Fruit fly (Drosophila melanogaster) whole organism, embryonic: ENCODE results near the gene Tbc1d22.

Source experiments
- ATbp ChIP-seq: fragments of 200-800 bp; sonication (Bioruptor generic); optimal IDR thresholded peaks from 2 replicates; lab custom pipeline; 2017; ENCODE audit warnings: missing biosample characterization, mild to moderate bottlenecking, missing genetic modification characterization, missing genetic modification reagents
- Antp ChIP-seq: fragments of 200-800 bp; sonication (Bioruptor generic); optimal IDR thresholded peaks from 3 replicates; lab custom pipeline; 2016; ENCODE audit warnings: missing biosample characterization, missing genetic modification characterization
- B-H1 ChIP-seq: fragments of 200-800 bp; sonication (Bioruptor generic); IDR thresholded peaks from 3 replicates; pipeline ENCODE4 v1.3.6; 2022; ENCODE audit warnings: missing biosample characterization, missing genetic modification characterization
- CG10565 ChIP-seq: fragments of 200-800 bp; sonication (Bioruptor generic); optimal IDR thresholded peaks from 3 replicates; lab custom pipeline; 2016; ENCODE audit warnings: missing biosample characterization, mild to moderate bottlenecking, missing genetic modification characterization
- CG11695 ChIP-seq: fragments of 200-800 bp; sonication (Bioruptor generic); IDR thresholded peaks from 3 replicates; pipeline ENCODE4 v1.3.6; 2022; ENCODE audit warnings: missing biosample characterization, missing genetic modification characterization
- CG12391 ChIP-seq: fragments of 200-800 bp; sonication (Bioruptor generic); optimal IDR thresholded peaks from 3 replicates; lab custom pipeline; 2018; ENCODE audit warnings: missing biosample characterization, mild to moderate bottlenecking, missing genetic modification characterization, moderate library complexity
- CG15011 ChIP-seq: fragments of 200-800 bp; sonication (Bioruptor generic); optimal IDR thresholded peaks from 3 replicates; lab custom pipeline; 2018; ENCODE audit warnings: missing biosample characterization, mild to moderate bottlenecking, missing genetic modification characterization
- CG15479 ChIP-seq: fragments of 200-800 bp; sonication (Bioruptor generic); optimal IDR thresholded peaks from 3 replicates; lab custom pipeline; 2019; ENCODE audit warnings: missing biosample characterization, mild to moderate bottlenecking, missing genetic modification characterization, moderate library complexity
- CG15514 ChIP-seq: fragments of 200-800 bp; sonication (Bioruptor generic); optimal IDR thresholded peaks from 3 replicates; lab custom pipeline; 2017; ENCODE audit warnings: missing biosample characterization, missing genetic modification characterization, mild to moderate bottlenecking, moderate library complexity, missing genetic modification reagents
- CG15696 ChIP-seq: fragments of 200-800 bp; sonication (Bioruptor generic); optimal IDR thresholded peaks from 2 replicates; lab custom pipeline; 2019; ENCODE audit warnings: missing biosample characterization, mild to moderate bottlenecking, missing genetic modification characterization, moderate library complexity
- CG18599 ChIP-seq: fragments of 200-800 bp; sonication (Bioruptor generic); optimal IDR thresholded peaks from 3 replicates; lab custom pipeline; 2017; ENCODE audit warnings: missing biosample characterization, missing genetic modification characterization, mild to moderate bottlenecking, moderate library complexity, missing genetic modification reagents
- CG2129 ChIP-seq: fragments of 200-800 bp; sonication (Bioruptor generic); IDR thresholded peaks from 2 replicates; pipeline ENCODE4 v1.3.6; 2022; ENCODE audit warnings: missing biosample characterization, missing genetic modification characterization; ENCODE audit not compliant: partially characterized antibody
- CG32772 ChIP-seq: fragments of 200-800 bp; sonication (Bioruptor generic); IDR thresholded peaks from 2 replicates; pipeline ENCODE4 v1.3.6; 2022; ENCODE audit warnings: missing biosample characterization, missing genetic modification characterization
- CG34376 ChIP-seq: fragments of 200-800 bp; sonication (Bioruptor generic); optimal IDR thresholded peaks from 2 replicates; lab custom pipeline; 2018; ENCODE audit warnings: missing biosample characterization, mild to moderate bottlenecking, missing genetic modification characterization
- CG43689 ChIP-seq: fragments of 200-800 bp; sonication (Bioruptor generic); IDR thresholded peaks from 2 replicates; pipeline ENCODE4 v1.3.6; 2022; ENCODE audit warnings: missing biosample characterization, missing genetic modification characterization
- CG5245 ChIP-seq: fragments of 200-800 bp; sonication (Bioruptor generic); optimal IDR thresholded peaks from 3 replicates; lab custom pipeline; 2016; ENCODE audit warnings: missing biosample characterization, missing genetic modification characterization
- CG6791 ChIP-seq: fragments of 200-800 bp; sonication (Bioruptor generic); IDR thresholded peaks from 3 replicates; pipeline ENCODE4 v1.3.6; 2022; ENCODE audit warnings: missing biosample characterization, missing genetic modification characterization; ENCODE audit not compliant: partially characterized antibody
- CG7357 ChIP-seq: fragments of 200-800 bp; sonication (Bioruptor generic); IDR thresholded peaks from 3 replicates; pipeline ENCODE4 v1.3.6; 2022; ENCODE audit warnings: missing biosample characterization, missing genetic modification characterization
- CHES-1-like ChIP-seq: fragments of 200-800 bp; sonication (Bioruptor generic); optimal IDR thresholded peaks from 2 replicates; lab custom pipeline; 2016; ENCODE audit warnings: missing biosample characterization, missing genetic modification characterization
- CTCF ChIP-seq: fragments of 200-800 bp; sonication (Bioruptor generic); optimal IDR thresholded peaks from 2 replicates; lab custom pipeline; 2017; ENCODE audit warnings: missing biosample characterization, mild to moderate bottlenecking, missing genetic modification characterization, moderate library complexity
- D19A ChIP-seq: fragments of 200-800 bp; optimal IDR thresholded peaks from 3 replicates; lab custom pipeline; 2019; ENCODE audit warnings: missing biosample characterization, mild to moderate bottlenecking, missing genetic modification characterization, moderate library complexity
- Doc2 ChIP-seq: fragments of 200-800 bp; sonication (Bioruptor generic); IDR thresholded peaks from 2 replicates; pipeline ENCODE4 v1.3.6; 2022; ENCODE audit warnings: missing biosample characterization, missing genetic modification characterization
- Gug ChIP-seq: fragments of 200-800 bp; sonication (Bioruptor generic); IDR thresholded peaks from 4 replicates; pipeline ENCODE4 v1.3.6; 2022; ENCODE audit warnings: missing biosample characterization, missing genetic modification characterization
- HLH4C ChIP-seq: fragments of 200-800 bp; sonication (Bioruptor generic); IDR thresholded peaks from 3 replicates; pipeline ENCODE4 v1.3.6; 2022; ENCODE audit warnings: missing biosample characterization, missing genetic modification characterization; ENCODE audit not compliant: partially characterized antibody
- HLH54F ChIP-seq: fragments of 200-800 bp; sonication (Bioruptor generic); optimal IDR thresholded peaks from 3 replicates; lab custom pipeline; 2016; ENCODE audit warnings: missing biosample characterization, missing genetic modification characterization
- Hey ChIP-seq: fragments of 200-800 bp; sonication (Bioruptor generic); optimal IDR thresholded peaks from 3 replicates; lab custom pipeline; 2018; ENCODE audit warnings: missing biosample characterization, mild to moderate bottlenecking, missing genetic modification characterization
- Hr39 ChIP-seq: fragments of >200 bp; optimal IDR thresholded peaks from 2 replicates; lab custom pipeline; 2017
- Hr78 ChIP-seq, 2 experiments: fragments of 200-800 bp in 1 of 2; fragments of >200 bp in 1 of 2; sonication (Bioruptor generic) in 1 of 2; optimal IDR thresholded peaks; 2 replicates each; lab custom pipeline; 2017 to 2019; ENCODE audit warnings: missing biosample characterization in 2 of 2, missing genetic modification characterization in 2 of 2, mild to moderate bottlenecking in 1 of 2, moderate library complexity in 1 of 2
- Lhr ChIP-seq: fragments of 200-800 bp; sonication (Bioruptor generic); optimal IDR thresholded peaks from 3 replicates; lab custom pipeline; 2017; ENCODE audit warnings: mild to moderate bottlenecking, missing biosample characterization, missing genetic modification reagents, missing genetic modification characterization
- Mes4 ChIP-seq: fragments of 200-800 bp; sonication (Bioruptor generic); optimal IDR thresholded peaks from 2 replicates; lab custom pipeline; 2016; ENCODE audit warnings: missing biosample characterization, missing genetic modification characterization
- Oaz ChIP-seq: fragments of 200-800 bp; sonication (Bioruptor generic); IDR thresholded peaks from 2 replicates; pipeline ENCODE4 v1.3.6; 2022; ENCODE audit warnings: missing biosample characterization, missing genetic modification characterization
- Opbp ChIP-seq: fragments of 200-800 bp; sonication (Bioruptor generic); IDR thresholded peaks from 3 replicates; pipeline ENCODE4 v1.3.6; 2022; ENCODE audit warnings: missing biosample characterization, missing genetic modification characterization; ENCODE audit not compliant: partially characterized antibody
- PHDP ChIP-seq: fragments of 200-800 bp; sonication (Bioruptor generic); optimal IDR thresholded peaks from 3 replicates; lab custom pipeline; 2018; ENCODE audit warnings: missing biosample characterization, mild to moderate bottlenecking, missing genetic modification characterization, moderate library complexity
- Spps ChIP-seq: fragments of 200-800 bp; sonication (Bioruptor generic); optimal IDR thresholded peaks from 2 replicates; lab custom pipeline; 2018; ENCODE audit warnings: missing biosample characterization, mild to moderate bottlenecking, missing genetic modification characterization
- Sry-β ChIP-seq: fragments of 200-800 bp; sonication (Bioruptor generic); optimal IDR thresholded peaks from 2 replicates; lab custom pipeline; 2018; ENCODE audit warnings: missing biosample characterization, mild to moderate bottlenecking, missing genetic modification characterization, moderate library complexity
- Sry-δ ChIP-seq: fragments of 200-800 bp; sonication (Bioruptor generic); optimal IDR thresholded peaks from 2 replicates; lab custom pipeline; 2016; ENCODE audit warnings: missing biosample characterization, missing genetic modification characterization
- Trl ChIP-seq, 3 experiments: fragments of >200 bp in 2 of 3; fragments of 200-800 bp in 1 of 3; sonication (Bioruptor generic) in 1 of 3; optimal IDR thresholded peaks; 2 replicates in 1 of 3; 3 replicates in 2 of 3; lab custom pipeline; 2016 to 2017; ENCODE audit warnings: missing biosample characterization in 1 of 3, missing genetic modification characterization in 1 of 3
- ara ChIP-seq: fragments of 200-800 bp; sonication (Bioruptor generic); IDR thresholded peaks from 2 replicates; pipeline ENCODE4 v1.3.6; 2022; ENCODE audit warnings: missing biosample characterization, missing genetic modification characterization
- ase ChIP-seq: fragments of 200-800 bp; sonication (Bioruptor generic); IDR thresholded peaks from 3 replicates; pipeline ENCODE4 v1.3.6; 2022; ENCODE audit warnings: missing biosample characterization, missing genetic modification characterization
- ash1 ChIP-seq: fragments of 200-800 bp; sonication (Bioruptor generic); optimal IDR thresholded peaks from 2 replicates; lab custom pipeline; 2018; ENCODE audit warnings: missing biosample characterization, mild to moderate bottlenecking, missing genetic modification characterization
- caup ChIP-seq: fragments of 200-800 bp; sonication (Bioruptor generic); optimal IDR thresholded peaks from 3 replicates; lab custom pipeline; 2017; ENCODE audit warnings: missing biosample characterization, mild to moderate bottlenecking, missing genetic modification characterization, moderate library complexity; ENCODE audit not compliant: severe bottlenecking
- chn ChIP-seq: fragments of 200-800 bp; sonication (Bioruptor generic); optimal IDR thresholded peaks from 2 replicates; lab custom pipeline; 2016; ENCODE audit warnings: missing biosample characterization, missing genetic modification characterization
- croc ChIP-seq: fragments of 200-800 bp; sonication (Bioruptor generic); conservative IDR thresholded peaks from 3 replicates; pipeline ENCODE4 v1.3.6; 2022; ENCODE audit warnings: missing biosample characterization, missing genetic modification characterization
- emc ChIP-seq: fragments of 200-800 bp; sonication (Bioruptor generic); optimal IDR thresholded peaks from 2 replicates; lab custom pipeline; 2016; ENCODE audit warnings: missing biosample characterization, missing genetic modification characterization
- grn ChIP-seq: fragments of 200-800 bp; sonication (Bioruptor generic); optimal IDR thresholded peaks from 3 replicates; lab custom pipeline; 2017; ENCODE audit warnings: missing biosample characterization, missing genetic modification characterization
- kay ChIP-seq: fragments of 200-800 bp; sonication (Bioruptor generic); optimal IDR thresholded peaks from 2 replicates; lab custom pipeline; 2016; ENCODE audit warnings: missing biosample characterization, missing genetic modification characterization
- nau ChIP-seq: fragments of 200-800 bp; sonication (Bioruptor generic); optimal IDR thresholded peaks from 3 replicates; lab custom pipeline; 2017; ENCODE audit warnings: missing biosample characterization, mild to moderate bottlenecking, missing genetic modification characterization, missing genetic modification reagents
- rib ChIP-seq: fragments of 200-800 bp; sonication (Bioruptor generic); IDR thresholded peaks from 2 replicates; pipeline ENCODE4 v1.3.6; 2022; ENCODE audit warnings: missing biosample characterization, missing genetic modification characterization
- shn ChIP-seq: fragments of 200-800 bp; sonication (Bioruptor generic); optimal IDR thresholded peaks from 3 replicates; lab custom pipeline; 2016; ENCODE audit warnings: missing biosample characterization, missing genetic modification characterization
- slbo ChIP-seq: fragments of 200-800 bp; sonication (Bioruptor generic); IDR thresholded peaks from 2 replicates; pipeline ENCODE4 v1.3.6; 2022; ENCODE audit warnings: missing biosample characterization, missing genetic modification characterization

Tbc1d22 gene

dm6 chr3R:21097631-21098117 lies 4.3 kb upstream of the Tbc1d22 start, which contains the start of gene RhoGAP93B (continued):
- TF ChIP-seq croc (GFP tag; lab: Robert Waterston, UW) (peak; percentile 71; the same call in 2 of the 3 replicates), CG15011 (no peak), CTCF (peak; percentile 44), CG15479 (GFP tag; lab: Kevin White, UChicago) (peak; percentile 59), ara (GFP tag; lab: Robert Waterston, UW) (peak; percentile 87), Sry-β (GFP tag; lab: Kevin White, UChicago) (peak; percentile 17), CHES-1-like (GFP tag; lab: Kevin White, UChicago) (peak; percentile 95), CG43689 (GFP tag; lab: Robert Waterston, UW) (no peak), CG11695 (GFP tag; lab: Robert Waterston, UW) (peak; percentile 83), Trl (optimal IDR thresholded peaks at IDR 0.05; lab: Kevin White, UChicago) (no peak), Trl (GFP tag; optimal IDR thresholded peaks at IDR 0.05; lab: Kevin White, UChicago) (peak; percentile 86), Doc2 (GFP tag; lab: Robert Waterston, UW) (no peak), grn (GFP tag; lab: Kevin White, UChicago) (peak; percentile 33), slbo (peak; percentile 93), Lhr (GFP tag; lab: Kevin White, UChicago) (peak; percentile 94), CG10565 (GFP tag; lab: Kevin White, UChicago) (no peak), Hey (tag; lab: Kevin White, UChicago) (peak; percentile 2), ase (peak; percentile 90), Gug (GFP tag; lab: Robert Waterston, UW) (peak; percentile 96), caup (peak; percentile 85), ash1 (GFP tag; lab: Kevin White, UChicago) (no peak), CG6791 (peak; percentile 99), Hr78 (GFP tag; optimal IDR thresholded peaks at IDR 0.05; lab: Kevin White, UChicago) (no peak), Antp (GFP tag; lab: Kevin White, UChicago) (peak; percentile 81), Mes4 (peak; percentile 81), kay (GFP tag; lab: Kevin White, UChicago) (peak; percentile 64), CG2129 (GFP tag; lab: Robert Waterston, UW) (peak; percentile 100), PHDP (peak; percentile 84), CG5245 (GFP tag; lab: Kevin White, UChicago) (peak; percentile 70), Hr39 (lab: Kevin White, UChicago) (no peak), Opbp (peak; percentile 99), Oaz (GFP tag; lab: Robert Waterston, UW) (peak; percentile 87), rib (peak; percentile 88), CG7357 (GFP tag; lab: Robert Waterston, UW) (peak; percentile 79; the same call in 2 of the 3 replicates), CG34376 (GFP tag; lab: Kevin White, UChicago) (peak; percentile 80), shn (GFP tag; lab: Kevin White, UChicago) (peak; percentile 93), CG18599 (GFP tag; lab: Kevin White, UChicago) (peak; percentile 89), HLH54F (GFP tag; lab: Kevin White, UChicago) (peak; percentile 95), CG12391 (peak; percentile 93), CG15514 (peak; percentile 90), ATbp (no peak), HLH4C (GFP tag; lab: Robert Waterston, UW) (peak; percentile 100), chn (GFP tag; lab: Kevin White, UChicago) (peak; percentile 86), Spps (tag; lab: Kevin White, UChicago) (peak; percentile 81), CG15696 (peak; percentile 90), D19A (tag; lab: Kevin White, UChicago) (peak; percentile 70), CG32772 (GFP tag; lab: Robert Waterston, UW) (peak; percentile 86), Sry-δ (GFP tag; lab: Kevin White, UChicago) (peak; percentile 100), nau (GFP tag; lab: Kevin White, UChicago) (no peak), emc (GFP tag; lab: Kevin White, UChicago) (peak; percentile 84), B-H1 (GFP tag; lab: Robert Waterston, UW) (peak; percentile 82)
